Worm (Caenorhabditis elegans) whole organism, midembryonic: Measurements from ENCODE around the gene sdhd-1.

ENCODE experiments used
- T22C8.4 ChIP-seq: fragments of 200-800 bp; sonication (Bioruptor generic); IDR thresholded peaks from 2 replicates; pipeline ENCODE4 v1.3.6; 2022; ENCODE audit warnings: missing genetic modification characterization, missing compliant biosample characterization
- cog-1 ChIP-seq: sonication (generic microtip); optimal IDR thresholded peaks from 2 replicates; lab custom pipeline; 2016; ENCODE audit warnings: missing genetic modification characterization, missing compliant biosample characterization
- flt-1 ChIP-seq: fragments of 200-800 bp; sonication (Bioruptor generic); IDR thresholded peaks from 2 replicates; pipeline ENCODE4 v1.3.6; 2022; ENCODE audit warnings: missing genetic modification characterization, missing compliant biosample characterization
- ref-1 ChIP-seq: fragments of 200-800 bp; sonication (Bioruptor generic); conservative IDR thresholded peaks from 2 replicates; pipeline ENCODE4 v1.3.6; 2022; ENCODE audit warnings: missing genetic modification reagents, missing genetic modification characterization, missing compliant biosample characterization

ce11 chrII:11049876-11050275 lies at the start of gene sdhd-1, which contains the start of gene ilkp-1:
- TF ChIP-seq T22C8.4 (no peak), cog-1 (tag; lab: Kevin White, UChicago) (no peak), flt-1 (no peak), ref-1 (GFP tag; lab: Robert Waterston, UW) (no peak)
